Fruit fly (Drosophila melanogaster) whole organism, embryonic: Measurements from ENCODE around the gene scpr-C.

Source experiments
- Ada2b ChIP-seq: fragments of 200-800 bp; sonication (Bioruptor generic); IDR thresholded peaks from 2 replicates; pipeline ENCODE4 v1.3.6; 2022; ENCODE audit warnings: missing biosample characterization, missing genetic modification characterization
- Adf1 ChIP-seq: fragments of 200-800 bp; sonication (Bioruptor generic); IDR thresholded peaks from 2 replicates; pipeline ENCODE4 v1.3.6; 2022; ENCODE audit warnings: missing biosample characterization, missing genetic modification characterization
- Aef1 ChIP-seq: fragments of 200-800 bp; sonication (Bioruptor generic); IDR thresholded peaks from 3 replicates; pipeline ENCODE4 v1.3.6; 2022; ENCODE audit warnings: missing biosample characterization, missing genetic modification characterization
- Blimp-1 ChIP-seq: fragments of 200-800 bp; sonication (Bioruptor generic); optimal IDR thresholded peaks from 3 replicates; lab custom pipeline; 2018; ENCODE audit warnings: missing biosample characterization, missing genetic modification characterization, mild to moderate bottlenecking, moderate library complexity, missing genetic modification reagents
- CG11398 ChIP-seq: fragments of 200-800 bp; sonication (Bioruptor generic); optimal IDR thresholded peaks from 2 replicates; lab custom pipeline; 2016; ENCODE audit warnings: missing biosample characterization, missing genetic modification characterization
- CG12391 ChIP-seq: fragments of 200-800 bp; sonication (Bioruptor generic); optimal IDR thresholded peaks from 3 replicates; lab custom pipeline; 2018; ENCODE audit warnings: missing biosample characterization, mild to moderate bottlenecking, missing genetic modification characterization, moderate library complexity
- CG13894 ChIP-seq: fragments of 200-800 bp; sonication (Bioruptor generic); optimal IDR thresholded peaks from 3 replicates; lab custom pipeline; 2018; ENCODE audit warnings: missing biosample characterization, mild to moderate bottlenecking, missing genetic modification characterization, moderate library complexity
- CG17328 ChIP-seq: fragments of 200-800 bp; sonication (Bioruptor generic); IDR thresholded peaks from 2 replicates; pipeline ENCODE4 v1.3.6; 2022; ENCODE audit warnings: missing biosample characterization, missing genetic modification characterization
- CG1832 ChIP-seq: fragments of 200-800 bp; sonication (Bioruptor generic); optimal IDR thresholded peaks from 2 replicates; lab custom pipeline; 2017; ENCODE audit warnings: missing biosample characterization, mild to moderate bottlenecking, missing genetic modification characterization, inconsistent platforms
- CG3163 ChIP-seq: fragments of 200-800 bp; sonication (Bioruptor generic); optimal IDR thresholded peaks from 3 replicates; lab custom pipeline; 2016; ENCODE audit warnings: missing biosample characterization, missing genetic modification characterization
- CG33557 ChIP-seq: fragments of 200-800 bp; sonication (Bioruptor generic); optimal IDR thresholded peaks from 2 replicates; lab custom pipeline; 2019; ENCODE audit warnings: missing biosample characterization, mild to moderate bottlenecking, missing genetic modification characterization, moderate library complexity
- CG4707 ChIP-seq: fragments of 200-800 bp; sonication (Bioruptor generic); optimal IDR thresholded peaks from 2 replicates; lab custom pipeline; 2018; ENCODE audit warnings: missing biosample characterization, mild to moderate bottlenecking, missing genetic modification characterization, moderate library complexity
- CG4820 ChIP-seq: fragments of 200-800 bp; sonication (Bioruptor generic); optimal IDR thresholded peaks from 3 replicates; lab custom pipeline; 2016; ENCODE audit warnings: missing biosample characterization, missing genetic modification characterization
- CG6854 ChIP-seq: fragments of 200-800 bp; sonication (Bioruptor generic); optimal IDR thresholded peaks from 3 replicates; lab custom pipeline; 2017; ENCODE audit warnings: missing biosample characterization, mild to moderate bottlenecking, missing genetic modification characterization
- CG7372 ChIP-seq: fragments of 200-800 bp; sonication (Bioruptor generic); IDR thresholded peaks from 2 replicates; pipeline ENCODE4 v1.3.6; 2022; ENCODE audit warnings: missing biosample characterization, missing genetic modification characterization
- CG8924 ChIP-seq: fragments of 200-800 bp; optimal IDR thresholded peaks from 3 replicates; lab custom pipeline; 2019; ENCODE audit warnings: missing biosample characterization, mild to moderate bottlenecking, missing genetic modification characterization, moderate library complexity
- CkIIα-i1 ChIP-seq: fragments of 200-800 bp; sonication (Bioruptor generic); IDR thresholded peaks from 2 replicates; pipeline ENCODE4 v1.3.6; 2022; ENCODE audit warnings: missing biosample characterization, missing genetic modification characterization
- D ChIP-seq, 2 experiments: fragments of 200-800 bp in 1 of 2; fragments of >200 bp in 1 of 2; sonication (Bioruptor generic) in 1 of 2; optimal IDR thresholded peaks; 2 replicates in 1 of 2; 3 replicates in 1 of 2; lab custom pipeline; 2017; ENCODE audit warnings: mild to moderate bottlenecking in 1 of 2, missing biosample characterization in 1 of 2, missing genetic modification characterization in 1 of 2, missing genetic modification reagents in 1 of 2
- Drgx ChIP-seq: fragments of 200-800 bp; sonication (Bioruptor generic); IDR thresholded peaks from 2 replicates; pipeline ENCODE4 v1.3.6; 2022; ENCODE audit warnings: missing biosample characterization, missing genetic modification characterization
- Fer2 ChIP-seq: fragments of 200-800 bp; sonication (Bioruptor generic); optimal IDR thresholded peaks from 2 replicates; lab custom pipeline; 2018; ENCODE audit warnings: missing biosample characterization, mild to moderate bottlenecking, missing genetic modification characterization, moderate library complexity
- Gsc ChIP-seq: fragments of 200-800 bp; sonication (Bioruptor generic); IDR thresholded peaks from 2 replicates; pipeline ENCODE4 v1.3.6; 2022; ENCODE audit warnings: missing biosample characterization, missing genetic modification characterization
- HHEX ChIP-seq: fragments of 200-800 bp; sonication (Bioruptor generic); optimal IDR thresholded peaks from 3 replicates; lab custom pipeline; 2017; ENCODE audit warnings: missing biosample characterization, mild to moderate bottlenecking, missing genetic modification characterization, missing genetic modification reagents
- MESR4 ChIP-seq: fragments of 200-800 bp; sonication (Bioruptor generic); optimal IDR thresholded peaks from 2 replicates; lab custom pipeline; 2018; ENCODE audit warnings: missing biosample characterization, mild to moderate bottlenecking, missing genetic modification characterization, moderate library complexity
- MTF-1 ChIP-seq: fragments of 200-800 bp; sonication (Bioruptor generic); optimal IDR thresholded peaks from 2 replicates; lab custom pipeline; 2018; ENCODE audit warnings: missing biosample characterization, mild to moderate bottlenecking, missing genetic modification characterization, borderline replicate concordance
- Med ChIP-seq: fragments of 200-800 bp; sonication (Bioruptor generic); peaks from one replicate; lab custom pipeline; 2016; ENCODE audit warnings: missing biosample characterization, missing genetic modification characterization, mild to moderate bottlenecking, inconsistent platforms, moderate library complexity
- Myb ChIP-seq: fragments of 200-800 bp; sonication (Bioruptor generic); optimal IDR thresholded peaks from 2 replicates; lab custom pipeline; 2016; ENCODE audit warnings: missing biosample characterization, missing genetic modification characterization
- NC2α ChIP-seq: fragments of 200-800 bp; sonication (Bioruptor generic); optimal IDR thresholded peaks from 2 replicates; lab custom pipeline; 2016; ENCODE audit warnings: missing biosample characterization, missing genetic modification characterization
- Oaz ChIP-seq: fragments of 200-800 bp; sonication (Bioruptor generic); IDR thresholded peaks from 2 replicates; pipeline ENCODE4 v1.3.6; 2022; ENCODE audit warnings: missing biosample characterization, missing genetic modification characterization
- Poxn ChIP-seq: fragments of 200-800 bp; sonication (Bioruptor generic); IDR thresholded peaks from 2 replicates; pipeline ENCODE4 v1.3.6; 2022; ENCODE audit warnings: missing biosample characterization, missing genetic modification characterization
- ap ChIP-seq: fragments of 200-800 bp; sonication (Bioruptor generic); IDR thresholded peaks from 2 replicates; pipeline ENCODE4 v1.3.6; 2022; ENCODE audit warnings: missing biosample characterization, missing genetic modification characterization
- bab2 ChIP-seq: fragments of 200-800 bp; sonication (Bioruptor generic); optimal IDR thresholded peaks from 2 replicates; lab custom pipeline; 2016; ENCODE audit warnings: missing biosample characterization, missing genetic modification characterization
- br ChIP-seq: fragments of >200 bp; optimal IDR thresholded peaks from 2 replicates; lab custom pipeline; 2017
- chm ChIP-seq: fragments of 200-800 bp; sonication (Bioruptor generic); IDR thresholded peaks from 2 replicates; pipeline ENCODE4 v1.3.6; 2022; ENCODE audit warnings: missing biosample characterization, missing genetic modification characterization
- corto ChIP-seq: fragments of 200-800 bp; sonication (Bioruptor generic); optimal IDR thresholded peaks from 2 replicates; lab custom pipeline; 2016; ENCODE audit warnings: missing biosample characterization, mild to moderate bottlenecking, missing genetic modification characterization, moderate library complexity
- crol ChIP-seq: fragments of 200-800 bp; sonication (Bioruptor generic); IDR thresholded peaks from 2 replicates; pipeline ENCODE4 v1.3.6; 2022; ENCODE audit warnings: missing biosample characterization, missing genetic modification characterization
- emc ChIP-seq: fragments of 200-800 bp; sonication (Bioruptor generic); optimal IDR thresholded peaks from 2 replicates; lab custom pipeline; 2016; ENCODE audit warnings: missing biosample characterization, missing genetic modification characterization
- fd3F ChIP-seq: fragments of 200-800 bp; sonication (Bioruptor generic); optimal IDR thresholded peaks from 2 replicates; lab custom pipeline; 2018; ENCODE audit warnings: missing biosample characterization, mild to moderate bottlenecking, missing genetic modification characterization, moderate library complexity
- fu2 ChIP-seq: fragments of 200-800 bp; sonication (Bioruptor generic); optimal IDR thresholded peaks from 2 replicates; lab custom pipeline; 2016; ENCODE audit warnings: missing biosample characterization, missing genetic modification characterization
- gcm ChIP-seq: fragments of 200-800 bp; sonication (Bioruptor generic); optimal IDR thresholded peaks from 2 replicates; lab custom pipeline; 2019; ENCODE audit warnings: missing biosample characterization, mild to moderate bottlenecking, missing genetic modification characterization, moderate library complexity
- gt ChIP-seq: fragments of 200-800 bp; sonication (Bioruptor generic); IDR thresholded peaks from 2 replicates; pipeline ENCODE4 v1.3.6; 2022; ENCODE audit warnings: missing biosample characterization, missing genetic modification characterization
- inv ChIP-seq: fragments of 200-800 bp; sonication (Bioruptor generic); IDR thresholded peaks from 2 replicates; pipeline ENCODE4 v1.3.6; 2022; ENCODE audit warnings: missing biosample characterization, missing genetic modification characterization; ENCODE audit not compliant: partially characterized antibody
- kah ChIP-seq: fragments of 200-800 bp; sonication (Bioruptor generic); optimal IDR thresholded peaks from 2 replicates; lab custom pipeline; 2018; ENCODE audit warnings: missing biosample characterization, mild to moderate bottlenecking, missing genetic modification characterization
- ken ChIP-seq: fragments of 200-800 bp; sonication (Bioruptor generic); IDR thresholded peaks from 3 replicates; pipeline ENCODE4 v1.3.6; 2022; ENCODE audit warnings: missing biosample characterization, missing genetic modification characterization
- klu ChIP-seq: fragments of 200-800 bp; sonication (Bioruptor generic); IDR thresholded peaks from 2 replicates; pipeline ENCODE4 v1.3.6; 2022; ENCODE audit warnings: missing biosample characterization, missing genetic modification characterization
- mld ChIP-seq: fragments of 200-800 bp; sonication (Bioruptor generic); IDR thresholded peaks from 3 replicates; pipeline ENCODE4 v1.3.6; 2022; ENCODE audit warnings: missing biosample characterization, missing genetic modification characterization; ENCODE audit not compliant: partially characterized antibody
- pros ChIP-seq: fragments of 200-800 bp; sonication (Bioruptor generic); optimal IDR thresholded peaks from 3 replicates; lab custom pipeline; 2019; ENCODE audit warnings: missing biosample characterization, mild to moderate bottlenecking, missing genetic modification characterization, moderate library complexity
- pum ChIP-seq: fragments of 200-800 bp; sonication (Bioruptor generic); optimal IDR thresholded peaks from 2 replicates; lab custom pipeline; 2016; ENCODE audit warnings: missing biosample characterization, missing genetic modification characterization
- sr ChIP-seq: fragments of 200-800 bp; sonication (Bioruptor generic); IDR thresholded peaks from 3 replicates; pipeline ENCODE4 v1.3.6; 2022; ENCODE audit warnings: missing biosample characterization, missing genetic modification characterization
- toy ChIP-seq: fragments of 200-800 bp; sonication (Bioruptor generic); IDR thresholded peaks from 2 replicates; pipeline ENCODE4 v1.3.6; 2022; ENCODE audit warnings: missing biosample characterization, missing genetic modification characterization
- trh ChIP-seq: fragments of 200-800 bp; sonication (Bioruptor generic); optimal IDR thresholded peaks from 2 replicates; lab custom pipeline; 2016; ENCODE audit warnings: missing biosample characterization, missing genetic modification characterization
- ttk ChIP-seq: fragments of 200-800 bp; sonication (Bioruptor generic); IDR thresholded peaks from 2 replicates; pipeline ENCODE4 v2.1.2; 2022; ENCODE audit warnings: missing biosample characterization, missing genetic modification characterization
- vnd ChIP-seq: fragments of 200-800 bp; sonication (Bioruptor generic); IDR thresholded peaks from 3 replicates; pipeline ENCODE4 v1.3.6; 2022; ENCODE audit warnings: missing biosample characterization, missing genetic modification characterization; ENCODE audit not compliant: partially characterized antibody

scpr-C gene

DNA sequence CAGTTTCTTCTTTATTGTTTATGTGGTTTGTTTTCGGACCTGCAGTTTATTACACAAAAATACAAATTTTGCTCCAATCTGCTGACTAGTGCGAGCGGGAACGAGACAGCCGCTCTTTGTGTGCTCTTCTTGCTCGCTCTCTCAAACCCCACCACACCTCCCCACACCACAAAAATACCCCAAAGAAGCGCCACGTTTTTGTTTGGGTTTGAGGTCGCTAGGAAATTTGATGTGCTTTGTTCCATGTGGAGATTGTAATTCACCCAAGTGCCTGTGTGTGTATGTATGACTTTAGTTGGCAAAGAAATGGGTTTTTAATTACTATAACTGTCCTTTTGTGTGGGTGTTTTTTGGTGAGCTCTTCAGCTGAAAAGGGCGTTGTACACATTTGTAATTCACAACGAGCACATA lies 27.3 kb upstream of the scpr-C start (continued):
- no peak for TF ChIP-seq CG8924
- TF ChIP-seq CG7372 (GFP tag; lab: Robert Waterston, UW) = no peak
- no peak for TF ChIP-seq MESR4 (GFP tag; lab: Kevin White, UChicago)
- no peak for TF ChIP-seq NC2α
- TF ChIP-seq corto (GFP tag; lab: Kevin White, UChicago) = no peak
- TF ChIP-seq CG1832 (GFP tag; lab: Kevin White, UChicago) = peak; percentile 76
- no peak for TF ChIP-seq inv
- peak; percentile 43 for TF ChIP-seq CG3163
- no peak for TF ChIP-seq chm
- no peak for TF ChIP-seq ken (GFP tag; lab: Robert Waterston, UW)
- peak; percentile 99 for TF ChIP-seq crol
- no peak for TF ChIP-seq bab2 (GFP tag; lab: Kevin White, UChicago)
- no peak for TF ChIP-seq CG6854 (GFP tag; lab: Kevin White, UChicago)
- no peak for TF ChIP-seq Gsc
- TF ChIP-seq CG4820 (GFP tag; lab: Kevin White, UChicago) = no peak
- no peak for TF ChIP-seq D (optimal IDR thresholded peaks at IDR 0.05; lab: Kevin White, UChicago)
- TF ChIP-seq D (GFP tag; optimal IDR thresholded peaks at IDR 0.05; lab: Kevin White, UChicago) = no peak
- no peak for TF ChIP-seq vnd (GFP tag; lab: Robert Waterston, UW)
- no peak for TF ChIP-seq fu2 (GFP tag; lab: Kevin White, UChicago)
- TF ChIP-seq Ada2b (GFP tag; lab: Robert Waterston, UW) = no peak
- TF ChIP-seq pros = no peak
- no peak for TF ChIP-seq Myb
- no peak; the same call in 1 of the 2 replicates for TF ChIP-seq Adf1 (GFP tag; lab: Robert Waterston, UW)
- no peak for TF ChIP-seq br (lab: Kevin White, UChicago)
- peak; percentile 4 for TF ChIP-seq MTF-1 (GFP tag; lab: Kevin White, UChicago)
- TF ChIP-seq CG12391 (tag; lab: Kevin White, UChicago) = no peak
- TF ChIP-seq trh (GFP tag; lab: Kevin White, UChicago) = no peak
- TF ChIP-seq sr = no peak
- TF ChIP-seq HHEX (GFP tag; lab: Kevin White, UChicago) = no peak
- TF ChIP-seq gt = no peak
- no peak for TF ChIP-seq mld
- TF ChIP-seq Blimp-1 (GFP tag; lab: Kevin White, UChicago) = peak; percentile 15
- no peak for TF ChIP-seq CG11398 (GFP tag; lab: Kevin White, UChicago)
- no peak for TF ChIP-seq kah (GFP tag; lab: Kevin White, UChicago)
- no peak for TF ChIP-seq Aef1 (GFP tag; lab: Robert Waterston, UW)
- peak; percentile 52 for TF ChIP-seq ttk (GFP tag; lab: Robert Waterston, UW)
- TF ChIP-seq CG33557 (GFP tag; lab: Kevin White, UChicago) = no peak
- peak; percentile 92 for TF ChIP-seq Med (GFP tag; lab: Kevin White, UChicago)
- no peak for TF ChIP-seq toy (GFP tag; lab: Robert Waterston, UW)
- no peak for TF ChIP-seq Oaz (GFP tag; lab: Robert Waterston, UW)
- TF ChIP-seq CG13894 (tag; lab: Kevin White, UChicago) = peak; percentile 43
- no peak for TF ChIP-seq CG17328 (GFP tag; lab: Robert Waterston, UW)
- TF ChIP-seq Drgx (GFP tag; lab: Robert Waterston, UW) = peak; percentile 47; the same call in 1 of the 2 replicates
- no peak for TF ChIP-seq Poxn (GFP tag; lab: Robert Waterston, UW)
- TF ChIP-seq pum = no peak
- no peak for TF ChIP-seq ap (GFP tag; lab: Robert Waterston, UW)
- TF ChIP-seq fd3F (GFP tag; lab: Kevin White, UChicago) = no peak
- no peak for TF ChIP-seq klu
- no peak for TF ChIP-seq gcm (GFP tag; lab: Kevin White, UChicago)
- no peak for TF ChIP-seq emc
- TF ChIP-seq Fer2 (tag; lab: Kevin White, UChicago) = no peak
- no peak for TF ChIP-seq CG4707 (GFP tag; lab: Kevin White, UChicago)
- no peak for TF ChIP-seq CkIIα-i1 (GFP tag; lab: Robert Waterston, UW)
